Worm (Caenorhabditis elegans) whole organism, late embryonic: ENCODE data around the gene mig-18.
A peak's percentile ranks its signal among the peaks of the same experiment; 100 is the strongest.

Experiments
- C38D4.7 ChIP-seq: fragments of 200-800 bp; sonication (Bioruptor generic); optimal IDR thresholded peaks from 2 replicates; lab custom pipeline; 2018; ENCODE audit warnings: mild to moderate bottlenecking, missing genetic modification characterization, moderate library complexity, missing compliant biosample characterization
- F13H6.1 ChIP-seq: sonication (generic microtip); optimal IDR thresholded peaks from 2 replicates; lab custom pipeline; 2016; ENCODE audit warnings: missing genetic modification characterization, missing compliant biosample characterization
- K09A11.1 ChIP-seq: sonication (generic microtip); optimal IDR thresholded peaks from 2 replicates; lab custom pipeline; 2017; ENCODE audit warnings: antibody characterized with exemption, mild to moderate bottlenecking, missing genetic modification characterization, missing compliant biosample characterization; ENCODE audit not compliant: insufficient read depth
- T23F11.4 ChIP-seq: fragments of 200-800 bp; sonication (Bioruptor generic); optimal IDR thresholded peaks from 2 replicates; lab custom pipeline; 2018; ENCODE audit warnings: mild to moderate bottlenecking, missing genetic modification characterization, missing compliant biosample characterization
- ahr-1 ChIP-seq: sonication (generic microtip); optimal IDR thresholded peaks from 2 replicates; lab custom pipeline; 2016; ENCODE audit warnings: missing genetic modification characterization, missing compliant biosample characterization
- ama-1 ChIP-seq: fragments of 150-350 bp; optimal IDR thresholded peaks from 2 replicates; lab custom pipeline; 2014
- ceh-14 ChIP-seq: sonication (generic microtip); optimal IDR thresholded peaks from 2 replicates; lab custom pipeline; 2016; ENCODE audit warnings: missing genotype, missing genetic modification characterization, missing compliant biosample characterization
- ceh-19 ChIP-seq: fragments of 200-800 bp; sonication (Bioruptor generic); optimal IDR thresholded peaks from 2 replicates; lab custom pipeline; 2018; ENCODE audit warnings: mild to moderate bottlenecking, missing genetic modification characterization, missing compliant biosample characterization
- ceh-2 ChIP-seq: sonication (generic microtip); optimal IDR thresholded peaks from 2 replicates; lab custom pipeline; 2016; ENCODE audit warnings: missing genotype, missing genetic modification characterization, missing compliant biosample characterization
- ceh-30 ChIP-seq: fragments of 150-350 bp; optimal IDR thresholded peaks from 2 replicates; lab custom pipeline; 2014; ENCODE audit warnings: missing biosample characterization, missing genetic modification characterization
- ceh-31 ChIP-seq: sonication (generic microtip); optimal IDR thresholded peaks from 2 replicates; lab custom pipeline; 2016; ENCODE audit warnings: missing genetic modification characterization, missing compliant biosample characterization
- ceh-34 ChIP-seq: sonication (generic microtip); optimal IDR thresholded peaks from 2 replicates; lab custom pipeline; 2016; ENCODE audit warnings: mild to moderate bottlenecking, missing genetic modification characterization, missing compliant biosample characterization
- ceh-45 ChIP-seq: fragments of 200-800 bp; sonication (Bioruptor generic); IDR thresholded peaks from 2 replicates; pipeline ENCODE4 v1.3.6; 2022; ENCODE audit warnings: missing genetic modification reagents, missing genetic modification characterization, missing compliant biosample characterization
- ceh-6 ChIP-seq: fragments of 200-800 bp; sonication (Bioruptor generic); optimal IDR thresholded peaks from 2 replicates; lab custom pipeline; 2018; ENCODE audit warnings: mild to moderate bottlenecking, missing genetic modification characterization, missing compliant biosample characterization
- dve-1 ChIP-seq: sonication (generic microtip); optimal IDR thresholded peaks from 2 replicates; lab custom pipeline; 2017; ENCODE audit warnings: antibody characterized with exemption, mild to moderate bottlenecking, missing genetic modification characterization, missing compliant biosample characterization
- elt-2 ChIP-seq: sonication (generic microtip); optimal IDR thresholded peaks from 2 replicates; lab custom pipeline; 2016; ENCODE audit warnings: missing genetic modification reagents, missing genetic modification characterization, missing compliant biosample characterization
- ets-4 ChIP-seq: sonication (generic microtip); optimal IDR thresholded peaks from 2 replicates; lab custom pipeline; 2016; ENCODE audit warnings: missing genetic modification characterization, missing compliant biosample characterization
- eyg-1 ChIP-seq: sonication (generic microtip); optimal IDR thresholded peaks from 2 replicates; lab custom pipeline; 2016; ENCODE audit warnings: missing genotype, missing genetic modification characterization, missing compliant biosample characterization
- fkh-10 ChIP-seq: fragments of 150-350 bp; optimal IDR thresholded peaks from 2 replicates; lab custom pipeline; 2014; ENCODE audit warnings: missing biosample characterization, missing genetic modification reagents, missing genetic modification characterization
- fkh-6 ChIP-seq: sonication (generic microtip); optimal IDR thresholded peaks from 2 replicates; lab custom pipeline; 2016; ENCODE audit warnings: missing genetic modification characterization, missing compliant biosample characterization
- gmeb-2 ChIP-seq: sonication (generic microtip); optimal IDR thresholded peaks from 2 replicates; lab custom pipeline; 2016; ENCODE audit warnings: missing genetic modification characterization, inconsistent platforms, missing compliant biosample characterization
- hlh-13 ChIP-seq: fragments of 200-800 bp; sonication (Bioruptor generic); optimal IDR thresholded peaks from 2 replicates; lab custom pipeline; 2018; ENCODE audit warnings: mild to moderate bottlenecking, missing genetic modification characterization, missing compliant biosample characterization
- hlh-30 ChIP-seq: sonication (generic microtip); optimal IDR thresholded peaks from 2 replicates; lab custom pipeline; 2017; ENCODE audit warnings: antibody characterized with exemption, missing genetic modification characterization, missing compliant biosample characterization; ENCODE audit not compliant: insufficient read depth
- hlh-6 ChIP-seq: sonication (generic microtip); optimal IDR thresholded peaks from 2 replicates; lab custom pipeline; 2016; ENCODE audit warnings: missing genotype, missing genetic modification characterization, missing compliant biosample characterization
- madf-2 ChIP-seq: sonication (generic microtip); optimal IDR thresholded peaks from 2 replicates; lab custom pipeline; 2017; ENCODE audit warnings: missing genetic modification characterization, missing compliant biosample characterization
- nfya-1 ChIP-seq: sonication (generic microtip); optimal IDR thresholded peaks from 2 replicates; lab custom pipeline; 2017; ENCODE audit warnings: missing genetic modification characterization, mild to moderate bottlenecking, missing compliant biosample characterization, antibody characterized with exemption, moderate library complexity
- pros-1 ChIP-seq: fragments of 150-350 bp; optimal IDR thresholded peaks from 2 replicates; lab custom pipeline; 2014; ENCODE audit warnings: missing biosample characterization, missing genetic modification reagents, missing genetic modification characterization
- ref-2 ChIP-seq: sonication (generic microtip); optimal IDR thresholded peaks from 2 replicates; lab custom pipeline; 2016; ENCODE audit warnings: missing genetic modification characterization, missing compliant biosample characterization
- rnt-1 ChIP-seq: sonication (generic microtip); optimal IDR thresholded peaks from 2 replicates; lab custom pipeline; 2016; ENCODE audit warnings: missing genetic modification characterization, missing compliant biosample characterization
- sox-4 ChIP-seq: sonication (generic microtip); optimal IDR thresholded peaks from 2 replicates; lab custom pipeline; 2017; ENCODE audit warnings: mild to moderate bottlenecking, missing genetic modification characterization, inconsistent platforms, missing compliant biosample characterization
- syd-9 ChIP-seq: sonication (generic microtip); optimal IDR thresholded peaks from 2 replicates; lab custom pipeline; 2016; ENCODE audit warnings: mild to moderate bottlenecking, missing genetic modification characterization, moderate library complexity, missing compliant biosample characterization
- tbx-2 ChIP-seq: sonication (generic microtip); optimal IDR thresholded peaks from 2 replicates; lab custom pipeline; 2016; ENCODE audit warnings: missing genetic modification characterization, missing compliant biosample characterization
- tbx-7 ChIP-seq: sonication (generic microtip); optimal IDR thresholded peaks from 2 replicates; lab custom pipeline; 2016; ENCODE audit warnings: missing genotype, missing genetic modification characterization, missing compliant biosample characterization
- unc-3 ChIP-seq, 2 experiments: fragments of 200-800 bp in 1 of 2; sonication (Bioruptor generic) in 1 of 2; sonication (generic microtip) in 1 of 2; conservative IDR thresholded peaks in 1 of 2; optimal IDR thresholded peaks in 1 of 2; 2 replicates each; pipeline versions ENCODE4 v1.3.6 to Lab custom; 2016 to 2022; ENCODE audit warnings: missing compliant biosample characterization in 2 of 2, missing genetic modification characterization in 2 of 2, missing genetic modification reagents in 1 of 2
- unc-42 ChIP-seq: sonication (generic microtip); optimal IDR thresholded peaks from 2 replicates; lab custom pipeline; 2016; ENCODE audit warnings: missing genotype, missing genetic modification characterization, missing compliant biosample characterization
- unc-55 ChIP-seq: sonication (generic microtip); optimal IDR thresholded peaks from 2 replicates; lab custom pipeline; 2017; ENCODE audit warnings: missing biosample characterization, missing genetic modification reagents, missing genetic modification characterization
- unc-86 ChIP-seq: sonication (generic microtip); optimal IDR thresholded peaks from 2 replicates; lab custom pipeline; 2016; ENCODE audit warnings: missing genetic modification characterization, missing compliant biosample characterization
- zip-5 ChIP-seq: sonication (generic microtip); optimal IDR thresholded peaks from 2 replicates; lab custom pipeline; 2016; ENCODE audit warnings: missing genetic modification characterization, missing compliant biosample characterization

The mig-18 gene

DNA sequence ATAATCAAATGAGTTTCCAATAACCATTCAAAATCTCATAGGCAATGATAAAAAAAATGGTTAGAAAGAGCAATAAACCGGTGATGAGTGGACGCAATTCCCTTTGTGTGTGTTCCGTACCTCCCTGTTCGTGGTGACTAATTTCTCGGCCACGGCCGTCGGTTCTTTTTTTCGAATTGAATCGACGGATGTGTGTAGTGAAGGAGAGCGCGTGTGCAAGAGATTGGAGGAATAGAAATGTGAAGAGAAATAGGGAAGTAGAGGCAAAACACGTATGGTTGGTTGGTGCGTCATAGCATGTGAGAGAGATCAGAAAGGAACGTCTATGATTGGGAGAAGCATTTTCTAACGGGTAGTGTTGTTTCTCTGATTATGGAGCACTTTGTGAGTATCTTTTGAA lies 43.2 kb upstream of the mig-18 start (continued):
- TF ChIP-seq pros-1, result no peak

DNA sequence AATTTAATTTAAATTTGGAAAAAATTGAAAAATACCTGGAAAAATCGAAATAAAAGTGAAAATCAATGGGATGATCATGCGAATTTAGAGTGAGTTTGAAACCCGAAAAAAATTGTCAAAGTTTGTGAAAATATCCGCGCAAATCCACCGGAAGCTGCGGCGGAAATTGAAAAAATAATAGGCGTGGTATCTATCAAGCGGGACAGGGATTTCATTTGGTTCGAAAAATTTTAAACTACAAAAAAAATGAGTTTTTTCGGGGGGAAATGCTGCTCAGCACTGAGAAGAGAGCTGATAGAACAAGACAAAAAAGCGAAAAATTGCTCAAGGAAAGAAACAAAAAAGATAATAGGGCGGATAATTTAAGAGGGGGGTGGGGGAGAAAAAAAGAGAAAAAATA lies 32.1 kb upstream of the mig-18 start, which contains the start of gene T03F6.9:
Gene T03F6.9 (minus strand): TSS at position 101 of the 400 bp plus-strand sequence.
- TF ChIP-seq tbx-7 (tag; lab: Kevin White, UChicago) (no peak), hlh-6 (tag; lab: Kevin White, UChicago) (no peak), F13H6.1 (tag; lab: Kevin White, UChicago) (no peak), ceh-19 (GFP tag; lab: Kevin White, UChicago) (no peak), ceh-6 (GFP tag; lab: Kevin White, UChicago) (no peak), eyg-1 (tag; lab: Kevin White, UChicago) (no peak), ceh-45 (GFP tag; lab: Robert Waterston, UW) (no peak), sox-4 (tag; lab: Kevin White, UChicago) (no peak), madf-2 (tag; lab: Kevin White, UChicago) (no peak), hlh-30 (tag; lab: Kevin White, UChicago) (no peak), gmeb-2 (tag; lab: Kevin White, UChicago) (no peak), unc-86 (tag; lab: Kevin White, UChicago) (no peak), fkh-10 (no peak), ahr-1 (tag; lab: Kevin White, UChicago) (no peak)

DNA sequence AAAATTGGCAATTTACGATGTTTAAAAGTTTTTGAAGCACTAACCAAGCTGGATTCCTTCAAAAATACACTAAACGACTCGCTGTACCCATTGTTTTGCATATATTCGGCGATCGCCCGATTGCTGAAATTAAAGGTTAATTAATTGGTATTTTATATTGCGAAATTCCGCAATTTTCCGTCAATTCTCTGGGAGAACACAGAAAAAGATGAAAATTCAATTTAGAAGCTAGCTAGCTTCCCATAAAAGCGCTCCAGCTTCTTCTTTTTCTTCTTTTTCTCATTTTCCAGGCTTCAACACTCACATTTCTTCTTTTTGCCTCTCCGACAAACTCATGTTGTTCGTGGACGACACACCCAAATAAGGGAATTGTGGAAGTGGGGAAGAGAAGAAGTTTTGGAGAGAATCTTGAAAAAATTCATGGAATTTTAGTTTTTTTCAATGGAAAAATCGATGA lies 26.7 kb upstream of the mig-18 start, which contains the start of gene lis-1:
Gene lis-1 (minus strand): TSS at position 407 of the 457 bp plus-strand sequence.
- no peak for TF ChIP-seq ceh-2
- no peak for TF ChIP-seq hlh-6 (tag; lab: Kevin White, UChicago)
- TF ChIP-seq ets-4 (tag; lab: Kevin White, UChicago), result no peak
- peak; percentile 12 for TF ChIP-seq ceh-31 (tag; lab: Kevin White, UChicago)
- peak; percentile 83 for TF ChIP-seq unc-42 (tag; lab: Kevin White, UChicago)

DNA sequence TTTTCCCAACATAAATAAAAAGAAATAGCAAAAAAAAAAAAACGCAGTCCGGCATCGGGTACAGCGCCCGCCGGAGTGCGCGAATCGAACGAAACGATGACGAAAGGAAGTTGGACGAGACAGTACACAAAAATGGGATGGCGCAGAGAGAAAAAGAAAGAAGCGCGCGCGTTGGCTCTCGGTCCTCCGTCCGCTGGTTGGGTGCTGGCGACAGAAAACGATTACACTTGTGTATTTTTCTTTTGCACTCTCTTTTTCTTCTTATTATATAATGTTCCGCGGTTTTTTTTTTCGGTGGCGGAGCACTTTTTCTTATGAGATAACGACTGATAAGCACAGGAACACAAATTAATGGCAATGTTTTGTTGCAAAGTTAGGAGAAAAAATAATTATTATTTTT lies 25.8 kb upstream of the mig-18 start:
- peak; percentile 15 for TF ChIP-seq ceh-31 (tag; lab: Kevin White, UChicago)
- no peak for TF ChIP-seq ceh-45 (GFP tag; lab: Robert Waterston, UW)
- peak; percentile 9 for TF ChIP-seq unc-42 (tag; lab: Kevin White, UChicago)
- no peak for TF ChIP-seq hlh-30 (tag; lab: Kevin White, UChicago)
- TF ChIP-seq dve-1 (tag; lab: Kevin White, UChicago), result no peak
- TF ChIP-seq zip-5 (tag; lab: Kevin White, UChicago), result no peak
- TF ChIP-seq unc-3 (GFP tag; conservative IDR thresholded peaks at IDR 0.05; lab: Robert Waterston, UW), result no peak
- TF ChIP-seq unc-3 (tag; optimal IDR thresholded peaks at IDR 0.05; lab: Kevin White, UChicago), result no peak
- TF ChIP-seq ama-1 (lab: Kevin White, UChicago), result no peak
- TF ChIP-seq ceh-30 (tag; lab: Kevin White, UChicago), result no peak
- no peak for TF ChIP-seq C38D4.7 (GFP tag; lab: Kevin White, UChicago)
- TF ChIP-seq ceh-34, result no peak
- peak; percentile 83 for TF ChIP-seq nfya-1
- no peak for TF ChIP-seq T23F11.4 (GFP tag; lab: Kevin White, UChicago)
- no peak for TF ChIP-seq ceh-14
- TF ChIP-seq ceh-2, result no peak
- TF ChIP-seq gmeb-2 (tag; lab: Kevin White, UChicago), result no peak
- TF ChIP-seq rnt-1 (tag; lab: Kevin White, UChicago), result no peak
- TF ChIP-seq elt-2, result peak; percentile 25
- TF ChIP-seq, all 69 proteins: peak for 4

ce11 chrIII:13378242-13378641 lies 24.8 kb upstream of the mig-18 start, which contains the start of gene T03F6.10:
T03F6.10 (minus strand) TSS chrIII:13378342.
- TF ChIP-seq K09A11.1 (tag; lab: Kevin White, UChicago), result no peak
- TF ChIP-seq dve-1 (tag; lab: Kevin White, UChicago), result no peak
- TF ChIP-seq fkh-6 (tag; lab: Kevin White, UChicago), result no peak
- TF ChIP-seq ceh-30 (tag; lab: Kevin White, UChicago), result no peak
- no peak for TF ChIP-seq ama-1 (lab: Kevin White, UChicago)
- no peak for TF ChIP-seq syd-9 (tag; lab: Kevin White, UChicago)
- no peak for TF ChIP-seq eyg-1 (tag; lab: Kevin White, UChicago)
- no peak for TF ChIP-seq tbx-2 (tag; lab: Kevin White, UChicago)
- no peak for TF ChIP-seq pros-1
- no peak for TF ChIP-seq hlh-13 (GFP tag; lab: Kevin White, UChicago)
- no peak for TF ChIP-seq ceh-19 (GFP tag; lab: Kevin White, UChicago)
- no peak for TF ChIP-seq unc-42 (tag; lab: Kevin White, UChicago)
- no peak for TF ChIP-seq unc-55 (GFP tag; lab: Kevin White, UChicago)
- no peak for TF ChIP-seq ref-2
- TF ChIP-seq ahr-1 (tag; lab: Kevin White, UChicago), result no peak
